Fruit fly (Drosophila melanogaster): ENCODE measurements around the gene CG31715.

The CG31715 gene

DNA sequence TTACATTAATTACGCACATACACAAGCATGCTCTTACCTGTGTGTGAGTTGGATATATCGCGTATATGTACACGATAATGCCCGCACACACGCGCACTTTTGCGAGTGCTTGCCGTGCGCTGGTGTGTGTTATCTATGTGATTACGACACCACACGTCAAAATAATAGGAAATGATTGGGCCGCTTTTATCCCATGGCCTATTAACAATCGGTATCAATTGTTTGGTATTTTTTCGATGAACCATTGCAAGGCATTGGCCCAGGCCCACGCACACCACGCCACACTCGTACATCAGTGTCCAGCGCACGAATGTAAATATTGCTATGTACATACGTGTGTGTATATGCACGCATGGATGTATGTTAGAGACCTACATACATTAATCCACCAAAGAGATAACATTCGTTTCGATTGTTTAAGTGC lies 6.5 kb upstream of the CG31715 start (continued):
- TF ChIP-seq cato (GFP tag; optimal IDR thresholded peaks at IDR 0.05; ENCODE audit: borderline replicate concordance), result no peak
- TF ChIP-seq Eip74EF (GFP tag; optimal IDR thresholded peaks at IDR 0.05), result peak in 1 of 2 experiments; percentile 93
- no peak for TF ChIP-seq az2 (GFP tag; optimal IDR thresholded peaks at IDR 0.05)
- peak; percentile 28 for TF ChIP-seq CG10274 (GFP tag; optimal IDR thresholded peaks at IDR 0.05)
- TF ChIP-seq dmrt11E (tag; optimal IDR thresholded peaks at IDR 0.05), result peak; percentile 25
- TF ChIP-seq Lim3 (GFP tag; IDR thresholded peaks at IDR 0.05), result no peak
- no peak for TF ChIP-seq ap (GFP tag; IDR thresholded peaks at IDR 0.05)
- TF ChIP-seq lab (GFP tag; optimal IDR thresholded peaks at IDR 0.05), result peak; percentile 93
- peak; percentile 18 for TF ChIP-seq pho (GFP tag; optimal IDR thresholded peaks at IDR 0.05)
- TF ChIP-seq z (GFP tag; IDR thresholded peaks at IDR 0.05), result no peak
- TF ChIP-seq Dref (GFP tag; IDR thresholded peaks at IDR 0.05), result peak; percentile 45
- TF ChIP-seq CG14965 (GFP tag; optimal IDR thresholded peaks at IDR 0.05; ENCODE audit: borderline replicate concordance), result no peak
- peak; percentile 36 for TF ChIP-seq Bteb2 (GFP tag; optimal IDR thresholded peaks at IDR 0.05)
- TF ChIP-seq grn (GFP tag; optimal IDR thresholded peaks at IDR 0.05), result peak; percentile 83
- TF ChIP-seq CG3281 (GFP tag; optimal IDR thresholded peaks at IDR 0.05), result peak; percentile 76
- no peak for TF ChIP-seq run (tag; optimal IDR thresholded peaks at IDR 0.05)
- TF ChIP-seq Gsc (GFP tag; IDR thresholded peaks at IDR 0.05), result no peak
- peak; percentile 99 for TF ChIP-seq CG34376 (GFP tag; optimal IDR thresholded peaks at IDR 0.05)
- TF ChIP-seq Doc3 (GFP tag; IDR thresholded peaks at IDR 0.05; ENCODE audit: partially characterized antibody), result 0 out of 3 replicates have a peak, but pooled peaks have one; percentile 11
- TF ChIP-seq CG13424 (tag; optimal IDR thresholded peaks at IDR 0.05), result peak; percentile 56
- TF ChIP-seq sc (optimal IDR thresholded peaks at IDR 0.05), result no peak
- peak; percentile 11 for TF ChIP-seq sc (GFP tag; optimal IDR thresholded peaks at IDR 0.05)
- peak; percentile 30; the same call in 1 of the 2 replicates for TF ChIP-seq E2f2 (GFP tag; IDR thresholded peaks at IDR 0.05)
- no peak for TF ChIP-seq CG31224 (GFP tag; IDR thresholded peaks at IDR 0.05)
- no peak for TF ChIP-seq B-H1 (GFP tag; IDR thresholded peaks at IDR 0.05)
- TF ChIP-seq unc-4 (GFP tag; IDR thresholded peaks at IDR 0.05; ENCODE audit: partially characterized antibody), result peak; percentile 67
- peak; percentile 24 for TF ChIP-seq disco-r (GFP tag; optimal IDR thresholded peaks at IDR 0.05)
- TF ChIP-seq Dad (GFP tag; optimal IDR thresholded peaks at IDR 0.05), result peak; percentile 17
- no peak for TF ChIP-seq br (optimal IDR thresholded peaks at IDR 0.05)
- TF ChIP-seq B-H2 (GFP tag; optimal IDR thresholded peaks at IDR 0.05), result peak; percentile 87
- TF ChIP-seq CG17359 (tag; optimal IDR thresholded peaks at IDR 0.05), result peak; percentile 59
- TF ChIP-seq gcm2 (GFP tag; optimal IDR thresholded peaks at IDR 0.05), result peak; percentile 22
- TF ChIP-seq CG7963 (GFP tag; IDR thresholded peaks at IDR 0.05; ENCODE audit: partially characterized antibody), result no peak
- peak; percentile 63 for TF ChIP-seq Fer3 (tag; optimal IDR thresholded peaks at IDR 0.05)
- TF ChIP-seq CG34422 (GFP tag; IDR thresholded peaks at IDR 0.05), result peak; percentile 54; the same call in 2 of the 3 replicates
- TF ChIP-seq CG4424 (GFP tag; optimal IDR thresholded peaks at IDR 0.05), result peak; percentile 36
- TF ChIP-seq Nf-YC (tag; optimal IDR thresholded peaks at IDR 0.05), result peak; percentile 74
- TF ChIP-seq unpg (GFP tag; optimal IDR thresholded peaks at IDR 0.05), result peak; percentile 57
- no peak for TF ChIP-seq Ets65A (GFP tag)
- peak; percentile 65 for TF ChIP-seq stwl (tag; optimal IDR thresholded peaks at IDR 0.05)
- peak; percentile 50 for TF ChIP-seq scrt (GFP tag; optimal IDR thresholded peaks at IDR 0.05)
- peak; percentile 69 for TF ChIP-seq Scr (GFP tag; IDR thresholded peaks at IDR 0.05; ENCODE audit: partially characterized antibody)
- TF ChIP-seq rib (GFP tag; IDR thresholded peaks at IDR 0.05), result peak; percentile 79; the same call in 1 of the 2 replicates
- TF ChIP-seq row (GFP tag; IDR thresholded peaks at IDR 0.05), result peak; percentile 70; the same call in 2 of the 3 replicates
- TF ChIP-seq CG7556 (GFP tag; optimal IDR thresholded peaks at IDR 0.05), result peak; percentile 47
- TF ChIP-seq dysf (GFP tag; IDR thresholded peaks at IDR 0.05), result no peak; the same call in 2 of the 3 replicates
- TF ChIP-seq Xbp1 (GFP tag; optimal IDR thresholded peaks at IDR 0.05), result peak; percentile 44
